Worm (Caenorhabditis elegans) whole organism, L2 larva: ENCODE results near the gene rnr-1.

Experiments
- C34F6.9 ChIP-seq: fragments of 150-350 bp; optimal IDR thresholded peaks from 2 replicates; lab custom pipeline; 2014; ENCODE audit warnings: missing biosample characterization, missing genetic modification characterization
- F13H6.1 ChIP-seq: sonication (generic microtip); optimal IDR thresholded peaks from 2 replicates; lab custom pipeline; 2016; ENCODE audit warnings: missing genetic modification characterization, missing compliant biosample characterization
- R02D3.7 ChIP-seq: fragments of 150-350 bp; optimal IDR thresholded peaks from 2 replicates; lab custom pipeline; 2014; ENCODE audit warnings: missing biosample characterization, missing genetic modification characterization
- Y55F3AM.14 ChIP-seq: fragments of 200-800 bp; sonication (Bioruptor generic); optimal IDR thresholded peaks from 2 replicates; lab custom pipeline; 2018; ENCODE audit warnings: mild to moderate bottlenecking, missing genetic modification characterization, missing compliant biosample characterization
- ZK546.5 ChIP-seq: sonication (generic microtip); optimal IDR thresholded peaks from 2 replicates; lab custom pipeline; 2017; ENCODE audit warnings: missing biosample characterization, missing genetic modification characterization
- alr-1 ChIP-seq: fragments of 150-350 bp; optimal IDR thresholded peaks from 2 replicates; lab custom pipeline; 2014; ENCODE audit warnings: missing biosample characterization, missing genetic modification characterization
- aly-2 ChIP-seq: fragments of 150-350 bp; optimal IDR thresholded peaks from 2 replicates; lab custom pipeline; 2014; ENCODE audit warnings: missing biosample characterization, missing genetic modification characterization
- ama-1 ChIP-seq: fragments of 150-350 bp; optimal IDR thresholded peaks from 2 replicates; lab custom pipeline; 2018; ENCODE audit warnings: inconsistent platforms
- blmp-1 ChIP-seq: sonication (generic microtip); optimal IDR thresholded peaks from 2 replicates; lab custom pipeline; 2017; ENCODE audit warnings: missing genetic modification characterization, mild to moderate bottlenecking, missing compliant biosample characterization, antibody characterized with exemption, moderate library complexity; ENCODE audit not compliant: insufficient read depth
- ceh-16 ChIP-seq: fragments of 150-350 bp; optimal IDR thresholded peaks from 2 replicates; lab custom pipeline; 2014; ENCODE audit warnings: missing biosample characterization, missing genetic modification characterization
- ceh-82 ChIP-seq: fragments of 150-350 bp; optimal IDR thresholded peaks from 2 replicates; lab custom pipeline; 2014; ENCODE audit warnings: missing biosample characterization, missing genetic modification characterization
- crh-2 ChIP-seq: sonication (generic microtip); optimal IDR thresholded peaks from 2 replicates; lab custom pipeline; 2017; ENCODE audit warnings: missing biosample characterization, missing genetic modification characterization
- dmd-4 ChIP-seq: sonication (generic microtip); optimal IDR thresholded peaks from 2 replicates; lab custom pipeline; 2017; ENCODE audit warnings: missing biosample characterization, missing genetic modification characterization
- egl-27 ChIP-seq: sonication (generic microtip); optimal IDR thresholded peaks from 3 replicates; lab custom pipeline; 2017; ENCODE audit warnings: missing biosample characterization, missing genetic modification reagents, missing genetic modification characterization
- elt-1 ChIP-seq: fragments of 150-350 bp; optimal IDR thresholded peaks from 2 replicates; lab custom pipeline; 2014; ENCODE audit warnings: missing biosample characterization, missing genetic modification characterization
- elt-3 ChIP-seq: sonication (generic microtip); optimal IDR thresholded peaks from 2 replicates; lab custom pipeline; 2017; ENCODE audit warnings: missing biosample characterization, missing genetic modification characterization
- fos-1 ChIP-seq: fragments of 150-350 bp; optimal IDR thresholded peaks from 2 replicates; lab custom pipeline; 2014; ENCODE audit warnings: missing biosample characterization, missing genetic modification characterization
- gmeb-1 ChIP-seq: fragments of 150-350 bp; optimal IDR thresholded peaks from 2 replicates; lab custom pipeline; 2014; ENCODE audit warnings: missing biosample characterization, missing genetic modification characterization
- lin-11 ChIP-seq: fragments of 150-350 bp; sonication (generic microtip); optimal IDR thresholded peaks from 2 replicates; lab custom pipeline; 2014; ENCODE audit warnings: missing biosample characterization, missing genetic modification characterization, inconsistent platforms, mixed read lengths
- lin-13 ChIP-seq: fragments of 150-350 bp; optimal IDR thresholded peaks from 2 replicates; lab custom pipeline; 2014; ENCODE audit warnings: missing biosample characterization, missing genetic modification reagents, missing genetic modification characterization
- lin-39 ChIP-seq: fragments of 150-350 bp; optimal IDR thresholded peaks from 2 replicates; lab custom pipeline; 2014; ENCODE audit warnings: missing biosample characterization, missing genetic modification reagents, missing genetic modification characterization
- lsy-2 ChIP-seq, 2 experiments: fragments of 150-350 bp in 1 of 2; sonication (generic microtip) in 1 of 2; optimal IDR thresholded peaks; 2 replicates each; lab custom pipeline; 2014 to 2017; ENCODE audit warnings: missing biosample characterization in 2 of 2, missing genetic modification characterization in 2 of 2
- mab-5 ChIP-seq: fragments of 150-350 bp; optimal IDR thresholded peaks from 2 replicates; lab custom pipeline; 2014; ENCODE audit warnings: missing biosample characterization, missing genetic modification characterization
- mbf-1 ChIP-seq: sonication (generic microtip); optimal IDR thresholded peaks from 2 replicates; lab custom pipeline; 2017; ENCODE audit warnings: missing biosample characterization, missing genetic modification characterization
- mdl-1 ChIP-seq, 2 experiments: fragments of 150-350 bp in 1 of 2; sonication (generic microtip) in 1 of 2; optimal IDR thresholded peaks; 2 replicates each; lab custom pipeline; 2017; ENCODE audit warnings: missing biosample characterization in 2 of 2, missing genetic modification characterization in 2 of 2
- nhr-10 ChIP-seq: sonication (generic microtip); optimal IDR thresholded peaks from 2 replicates; lab custom pipeline; 2017; ENCODE audit warnings: missing biosample characterization, missing genetic modification characterization
- nhr-11 ChIP-seq: fragments of 150-350 bp; optimal IDR thresholded peaks from 2 replicates; lab custom pipeline; 2014; ENCODE audit warnings: missing biosample characterization, missing genetic modification characterization
- nhr-12 ChIP-seq: fragments of 150-350 bp; optimal IDR thresholded peaks from 2 replicates; lab custom pipeline; 2014; ENCODE audit warnings: missing biosample characterization, missing genetic modification characterization
- nhr-129 ChIP-seq: fragments of 150-350 bp; optimal IDR thresholded peaks from 2 replicates; lab custom pipeline; 2014; ENCODE audit warnings: missing biosample characterization, missing genetic modification characterization
- nhr-21 ChIP-seq: fragments of 150-350 bp; optimal IDR thresholded peaks from 2 replicates; lab custom pipeline; 2014; ENCODE audit warnings: missing biosample characterization, missing genetic modification characterization
- nhr-23 ChIP-seq: fragments of 150-350 bp; optimal IDR thresholded peaks from 2 replicates; lab custom pipeline; 2014; ENCODE audit warnings: missing biosample characterization, missing genetic modification reagents, missing genetic modification characterization
- nhr-237 ChIP-seq: fragments of 150-350 bp; optimal IDR thresholded peaks from 2 replicates; lab custom pipeline; 2014; ENCODE audit warnings: missing biosample characterization, missing genetic modification characterization
- nhr-25 ChIP-seq: fragments of 150-350 bp; sonication (generic microtip); optimal IDR thresholded peaks from 3 replicates; lab custom pipeline; 2014; ENCODE audit warnings: missing biosample characterization, missing genetic modification characterization
- nhr-6 ChIP-seq: fragments of 150-350 bp; optimal IDR thresholded peaks from 2 replicates; lab custom pipeline; 2014; ENCODE audit warnings: missing biosample characterization, missing genetic modification characterization
- nhr-77 ChIP-seq: fragments of 150-350 bp; optimal IDR thresholded peaks from 2 replicates; lab custom pipeline; 2014; ENCODE audit warnings: missing biosample characterization, missing genetic modification characterization
- peb-1 ChIP-seq: fragments of 150-350 bp; optimal IDR thresholded peaks from 2 replicates; lab custom pipeline; 2014; ENCODE audit warnings: missing biosample characterization, missing genetic modification characterization
- sem-4 ChIP-seq: fragments of 150-350 bp; optimal IDR thresholded peaks from 2 replicates; lab custom pipeline; 2014; ENCODE audit warnings: missing biosample characterization, missing genetic modification reagents, missing genetic modification characterization
- skn-1 ChIP-seq: sonication (generic microtip); optimal IDR thresholded peaks from 2 replicates; lab custom pipeline; 2017; ENCODE audit warnings: missing biosample characterization, missing genetic modification characterization
- sma-3 ChIP-seq: sonication (generic microtip); optimal IDR thresholded peaks from 2 replicates; lab custom pipeline; 2016; ENCODE audit warnings: missing genetic modification reagents, missing genetic modification characterization, missing compliant biosample characterization
- sma-9 ChIP-seq, 2 experiments: fragments of 150-350 bp in 1 of 2; sonication (generic microtip) in 1 of 2; optimal IDR thresholded peaks; 2 replicates each; lab custom pipeline; 2014 to 2016; ENCODE audit warnings: missing genetic modification characterization in 2 of 2, mild to moderate bottlenecking in 1 of 2, missing biosample characterization in 1 of 2, missing compliant biosample characterization in 1 of 2, missing genetic modification reagents in 1 of 2, moderate library complexity in 1 of 2
- snpc-4 ChIP-seq: fragments of 150-350 bp; optimal IDR thresholded peaks from 2 replicates; lab custom pipeline; 2014; ENCODE audit warnings: missing biosample characterization, missing genetic modification characterization
- unc-39 ChIP-seq: fragments of 150-350 bp; optimal IDR thresholded peaks from 2 replicates; lab custom pipeline; 2014; ENCODE audit warnings: missing biosample characterization, missing genetic modification characterization
- unc-55 ChIP-seq: fragments of 150-350 bp; sonication (generic microtip); optimal IDR thresholded peaks from 3 replicates; lab custom pipeline; 2014; ENCODE audit warnings: missing biosample characterization, missing genetic modification reagents, missing genetic modification characterization
- unc-62 ChIP-seq: fragments of 150-350 bp; optimal IDR thresholded peaks from 2 replicates; lab custom pipeline; 2014; ENCODE audit warnings: missing biosample characterization, missing genetic modification reagents, missing genetic modification characterization
- zag-1 ChIP-seq: fragments of 150-350 bp; optimal IDR thresholded peaks from 2 replicates; lab custom pipeline; 2014; ENCODE audit warnings: missing biosample characterization, missing genetic modification characterization
- ztf-1 ChIP-seq: fragments of 200-800 bp; sonication (Bioruptor generic); conservative IDR thresholded peaks from 2 replicates; pipeline ENCODE4 v1.3.6; 2022; ENCODE audit warnings: missing genetic modification characterization, missing compliant biosample characterization
- ztf-11 ChIP-seq: sonication (generic microtip); optimal IDR thresholded peaks from 2 replicates; lab custom pipeline; 2017; ENCODE audit warnings: missing biosample characterization, missing genetic modification characterization
- ztf-4 ChIP-seq: fragments of 150-350 bp; optimal IDR thresholded peaks from 2 replicates; lab custom pipeline; 2014; ENCODE audit warnings: missing biosample characterization, missing genetic modification characterization

The rnr-1 gene

DNA sequence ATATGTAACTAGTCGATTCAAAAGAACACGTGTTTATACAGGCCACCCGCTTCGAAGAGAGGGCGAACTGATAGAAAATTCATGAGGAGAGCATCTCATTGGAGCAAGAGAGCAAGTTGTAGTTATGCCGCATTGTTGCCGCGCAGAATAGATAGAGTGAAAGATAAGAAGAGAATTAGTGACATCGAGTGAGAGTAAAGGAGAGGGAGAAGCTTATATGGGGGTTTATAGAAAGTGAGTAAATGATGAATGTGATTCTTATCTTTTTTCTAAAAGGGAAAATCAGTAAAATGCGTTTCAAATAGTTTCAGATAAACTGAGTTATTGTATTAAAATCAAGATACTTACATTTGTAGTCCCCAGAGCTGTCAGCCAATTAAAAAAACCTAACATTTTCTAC is 41.6 kb upstream of the rnr-1 start:
- no peak for TF ChIP-seq blmp-1 (tag; lab: Kevin White, UChicago)
- TF ChIP-seq unc-55 (GFP tag; lab: Kevin White, UChicago): peak; percentile 69
- peak; percentile 40 for TF ChIP-seq mab-5 (tag; lab: Kevin White, UChicago)
- peak; percentile 21 for TF ChIP-seq sma-9 (GFP tag; optimal IDR thresholded peaks at IDR 0.05; lab: Kevin White, UChicago)
- no peak for TF ChIP-seq sma-9 (tag; optimal IDR thresholded peaks at IDR 0.05; lab: Kevin White, UChicago)
- TF ChIP-seq sma-3 (GFP tag; lab: Kevin White, UChicago): no peak
- TF ChIP-seq fos-1 (tag; lab: Kevin White, UChicago): peak; percentile 21
- no peak for TF ChIP-seq ama-1
- TF ChIP-seq nhr-237: no peak
- TF ChIP-seq F13H6.1 (tag; lab: Kevin White, UChicago): peak; percentile 2
- TF ChIP-seq zag-1 (tag; lab: Kevin White, UChicago): peak; percentile 36

DNA sequence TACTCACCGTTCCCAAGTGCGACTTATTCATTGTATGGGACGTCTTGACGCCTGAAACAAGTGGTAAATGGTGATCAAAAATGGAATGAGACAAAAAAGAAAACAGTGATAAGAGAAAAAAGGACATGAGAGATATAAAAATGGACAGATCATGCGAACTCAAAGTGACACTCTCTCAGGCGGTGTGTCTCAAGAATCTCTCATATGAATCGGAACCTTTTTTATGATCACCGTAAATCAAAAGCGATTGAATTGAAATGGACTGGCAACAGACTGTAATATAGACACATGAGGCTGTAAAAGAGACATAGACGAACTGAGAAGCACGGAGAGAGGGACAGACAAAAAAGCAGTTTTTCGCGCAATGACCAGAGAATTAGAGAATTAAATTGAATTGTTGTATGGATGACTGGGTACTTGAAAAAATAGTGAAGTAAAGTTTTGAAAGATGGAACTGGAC is 40.4 kb upstream of the rnr-1 start, which contains the start of gene clip-1:
Gene clip-1, minus strand, starts transcription at position 51 of the 460 bp plus-strand sequence.
- TF ChIP-seq nhr-6: no peak
- no peak for TF ChIP-seq mdl-1 (tag; optimal IDR thresholded peaks at IDR 0.05; lab: Kevin White, UChicago)
- TF ChIP-seq unc-62 (GFP tag; lab: Kevin White, UChicago): no peak
- TF ChIP-seq ztf-4: no peak
- TF ChIP-seq fos-1 (tag; lab: Kevin White, UChicago): peak; percentile 36
- TF ChIP-seq mbf-1: no peak
- no peak for TF ChIP-seq peb-1 (tag; lab: Kevin White, UChicago)
- TF ChIP-seq nhr-10 (tag; lab: Kevin White, UChicago): no peak
- TF ChIP-seq crh-2 (tag; lab: Kevin White, UChicago): no peak
- no peak for TF ChIP-seq elt-3
- no peak for TF ChIP-seq nhr-237
- no peak for TF ChIP-seq dmd-4 (tag; lab: Kevin White, UChicago)
- no peak for TF ChIP-seq lin-39 (tag; lab: Kevin White, UChicago)
- peak; percentile 38 for TF ChIP-seq gmeb-1 (tag; lab: Kevin White, UChicago)
- no peak for TF ChIP-seq lin-13
- TF ChIP-seq ztf-11 (tag; lab: Kevin White, UChicago): no peak
- TF ChIP-seq alr-1 (tag; lab: Kevin White, UChicago): no peak
- TF ChIP-seq nhr-11 (tag; lab: Kevin White, UChicago): no peak
- TF ChIP-seq R02D3.7: no peak
- peak; percentile 60 for TF ChIP-seq sma-9 (GFP tag; optimal IDR thresholded peaks at IDR 0.05; lab: Kevin White, UChicago)
- TF ChIP-seq sma-9 (tag; optimal IDR thresholded peaks at IDR 0.05; lab: Kevin White, UChicago): no peak
- no peak for TF ChIP-seq ztf-1 (GFP tag; lab: Robert Waterston, UW)
- peak; percentile 8 for TF ChIP-seq F13H6.1 (tag; lab: Kevin White, UChicago)
- no peak for TF ChIP-seq nhr-23
- TF ChIP-seq nhr-21 (tag; lab: Kevin White, UChicago): peak; percentile 49
- TF ChIP-seq zag-1 (tag; lab: Kevin White, UChicago): no peak
- no peak for TF ChIP-seq aly-2
- peak in 1 of 2 experiments; percentile 19 for TF ChIP-seq lsy-2 (tag; optimal IDR thresholded peaks at IDR 0.05; lab: Kevin White, UChicago)
- TF ChIP-seq ama-1: no peak
- TF ChIP-seq unc-55 (GFP tag; lab: Kevin White, UChicago): no peak
- TF ChIP-seq nhr-77 (tag; lab: Kevin White, UChicago): no peak
- TF ChIP-seq ZK546.5: no peak
- TF ChIP-seq elt-1 (tag; lab: Kevin White, UChicago): no peak
- peak; percentile 66 for TF ChIP-seq nhr-25 (tag; lab: Kevin White, UChicago)
- no peak for TF ChIP-seq egl-27
- TF ChIP-seq nhr-129 (tag; lab: Kevin White, UChicago): peak; percentile 16
- no peak for TF ChIP-seq ceh-16
- TF ChIP-seq skn-1 (tag; lab: Kevin White, UChicago): no peak
- TF ChIP-seq lin-11: no peak
- TF ChIP-seq mab-5 (tag; lab: Kevin White, UChicago): no peak
- TF ChIP-seq snpc-4 (tag; lab: Kevin White, UChicago): no peak
- TF ChIP-seq C34F6.9 (tag; lab: Kevin White, UChicago): no peak
- peak; percentile 57 for TF ChIP-seq sma-3 (GFP tag; lab: Kevin White, UChicago)
- peak; percentile 56 for TF ChIP-seq blmp-1 (tag; lab: Kevin White, UChicago)
- no peak for TF ChIP-seq ceh-82 (tag; lab: Kevin White, UChicago)
- no peak for TF ChIP-seq unc-39 (tag; lab: Kevin White, UChicago)
- TF ChIP-seq Y55F3AM.14 (GFP tag; lab: Kevin White, UChicago): no peak
- TF ChIP-seq sem-4 (tag; lab: Kevin White, UChicago): peak; percentile 60
- TF ChIP-seq nhr-12 (tag; lab: Kevin White, UChicago): no peak
